Worm (Caenorhabditis elegans) whole organism, dauer: ENCODE results near the gene C43F9.4.

ENCODE experiments used
- unc-62 ChIP-seq: sonication (generic microtip); optimal IDR thresholded peaks from 2 replicates; lab custom pipeline; 2017; ENCODE audit warnings: missing biosample characterization, missing genetic modification reagents, missing genetic modification characterization

The C43F9.4 gene

DNA sequence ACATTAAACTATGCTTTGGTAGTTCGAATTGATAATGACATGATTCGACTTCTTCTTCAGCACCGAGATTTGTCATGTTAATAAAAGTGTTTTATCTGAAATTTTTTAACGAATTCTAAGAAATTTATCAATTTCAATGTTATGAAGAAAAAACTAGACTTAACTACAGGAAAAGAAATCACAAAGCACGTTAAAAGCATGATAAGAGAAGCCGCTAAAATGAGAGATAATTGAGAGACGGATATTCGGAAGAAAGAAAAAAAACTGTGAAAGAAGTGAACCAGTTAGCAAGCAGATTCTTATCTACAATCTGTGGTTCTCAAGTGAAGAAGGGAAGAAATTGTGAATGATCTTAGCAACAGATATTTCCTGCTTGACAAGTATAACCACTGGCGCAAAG lies at the start of gene C43F9.4:
Gene C43F9.4 (minus strand): TSS at position 101 of the 400 bp plus-strand sequence.
- TF ChIP-seq unc-62 (GFP tag; lab: Kevin White, UChicago) = no peak

DNA sequence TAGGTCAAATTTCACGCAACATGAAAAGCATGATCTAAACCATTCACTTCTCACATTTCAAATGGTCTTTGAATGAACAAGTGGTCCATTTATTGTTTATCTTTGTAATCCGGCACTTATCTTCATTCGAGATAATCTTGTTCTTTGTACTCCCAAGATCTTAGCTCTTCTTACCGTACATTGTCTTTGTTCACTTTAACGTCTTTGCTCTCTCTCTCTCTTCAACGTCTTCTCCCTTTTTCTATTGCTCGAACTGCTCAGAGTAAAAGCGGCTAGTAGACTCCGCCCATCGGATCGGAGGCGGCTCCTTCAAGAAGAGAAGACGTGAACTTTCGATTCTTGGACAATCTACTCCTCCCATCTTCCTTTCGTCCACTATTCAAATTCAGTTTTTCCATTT lies 47.7 kb upstream of the C43F9.4 start, which contains the start of gene F56C4.1:
Gene F56C4.1 (plus strand): TSS at position 301 of the 400 bp plus-strand sequence.
- no peak for TF ChIP-seq unc-62 (GFP tag; lab: Kevin White, UChicago)

DNA sequence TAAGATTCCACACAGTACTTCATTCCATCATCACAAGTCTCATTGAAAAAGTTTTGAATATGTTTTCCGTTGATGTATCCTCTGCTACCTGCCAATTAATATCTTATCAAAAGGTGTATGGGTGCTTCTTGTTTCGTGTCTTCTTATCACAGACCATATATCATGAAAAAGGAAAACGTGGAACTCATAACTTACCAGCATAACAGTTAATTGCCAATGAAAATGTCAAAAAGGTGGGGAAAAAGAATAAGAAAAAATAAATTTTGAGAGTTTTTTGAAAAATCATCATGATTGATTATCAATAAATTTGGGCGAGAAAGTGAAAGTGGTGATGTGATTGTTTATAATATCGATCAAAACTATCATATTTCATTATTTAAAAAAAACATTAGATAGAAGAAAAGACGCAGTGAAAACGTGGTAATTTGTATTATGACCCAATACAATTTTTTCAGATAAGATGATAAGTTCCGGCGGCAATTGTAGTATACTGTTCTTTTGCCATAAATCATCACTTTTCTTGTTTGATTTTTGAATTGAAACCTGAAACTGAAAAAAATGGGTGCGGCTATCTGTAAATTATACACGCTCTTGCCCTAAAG lies 42.1 kb upstream of the C43F9.4 start, which contains the start of gene F56C4.4:
Gene F56C4.4 (minus strand): TSS at position 315 of the 602 bp plus-strand sequence.
- no peak for TF ChIP-seq unc-62 (GFP tag; lab: Kevin White, UChicago)

DNA sequence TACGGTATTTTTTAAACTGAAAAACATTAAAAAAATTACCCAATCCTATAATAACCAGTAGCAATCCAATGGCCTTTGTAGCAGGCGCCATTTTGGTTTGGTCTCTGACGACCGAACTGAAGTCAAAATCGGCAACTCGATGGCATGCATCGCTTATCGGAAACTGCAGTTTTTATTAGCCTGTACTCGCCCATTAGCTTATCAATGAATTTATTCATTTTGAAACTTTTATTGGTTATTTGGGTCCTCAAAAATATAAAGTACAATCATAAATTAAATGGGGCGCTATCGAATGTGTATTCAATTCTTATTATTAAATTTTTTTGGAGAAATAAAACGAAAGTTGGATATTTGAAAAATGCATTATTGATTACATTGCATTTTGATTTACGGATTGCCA lies 39.8 kb upstream of the C43F9.4 start, which contains the start of gene R09H10.5:
Gene R09H10.5 (minus strand): TSS at position 106 of the 400 bp plus-strand sequence.
- TF ChIP-seq unc-62 (GFP tag; lab: Kevin White, UChicago) = no peak

DNA sequence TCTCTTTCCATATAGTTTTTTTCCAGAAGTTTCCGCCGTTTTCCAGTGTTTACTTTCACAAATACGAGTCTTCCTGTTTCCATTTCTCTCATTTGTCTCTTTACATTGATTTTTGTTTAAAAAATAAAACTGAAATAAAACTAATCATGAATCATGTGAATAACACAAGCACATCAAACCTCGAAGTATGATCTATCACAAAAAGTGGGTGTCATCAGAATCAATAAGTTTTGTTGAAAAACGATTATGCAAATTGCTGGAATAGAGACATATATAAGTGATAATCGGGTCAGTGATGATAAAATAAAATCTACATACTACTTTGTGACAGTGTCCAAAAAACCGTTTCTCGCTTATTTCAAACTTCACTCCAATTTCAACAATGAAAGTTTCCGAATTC lies 31.8 kb upstream of the C43F9.4 start, which contains the start of gene R09H10.7:
Gene R09H10.7 (plus strand): TSS at position 301 of the 400 bp plus-strand sequence.
- no peak for TF ChIP-seq unc-62 (GFP tag; lab: Kevin White, UChicago)

DNA sequence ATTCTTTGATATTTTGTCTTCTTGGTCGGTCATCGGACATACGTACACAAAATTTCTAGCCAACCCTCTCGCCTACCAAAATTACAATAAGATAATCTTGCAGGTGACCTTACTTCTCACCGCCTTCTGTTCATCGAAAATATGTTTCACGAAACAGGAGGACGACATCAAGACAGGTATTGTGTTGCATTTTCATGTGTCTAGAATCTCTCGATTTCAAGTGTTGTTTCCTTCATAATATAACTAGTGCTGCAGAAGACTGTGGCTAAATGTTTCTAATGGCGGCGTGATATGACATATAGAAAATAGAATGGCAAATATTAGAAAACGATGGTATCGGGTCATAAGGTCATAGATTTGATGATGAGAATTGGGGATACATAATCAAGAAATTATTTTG lies 28.1 kb upstream of the C43F9.4 start:
- no peak for TF ChIP-seq unc-62 (GFP tag; lab: Kevin White, UChicago)

DNA sequence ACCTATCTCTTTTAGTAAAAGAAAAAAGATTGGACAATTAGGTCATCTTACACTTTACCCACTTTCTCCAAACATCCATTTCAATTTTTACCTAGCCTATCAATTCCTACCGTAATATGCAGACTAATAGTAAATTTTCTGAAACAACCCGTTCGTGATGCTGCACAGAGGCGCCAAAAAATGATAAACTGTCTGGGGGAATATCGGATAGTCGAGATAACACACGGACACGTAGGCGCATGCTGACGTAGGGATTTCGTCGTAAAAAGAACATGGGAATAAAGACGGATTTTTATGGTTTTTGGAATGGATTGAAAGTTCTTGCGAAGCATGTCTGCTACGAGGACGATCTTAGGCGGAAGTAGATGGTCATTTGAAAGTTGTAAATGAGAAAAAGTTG lies 27.4 kb upstream of the C43F9.4 start:
- no peak for TF ChIP-seq unc-62 (GFP tag; lab: Kevin White, UChicago)

DNA sequence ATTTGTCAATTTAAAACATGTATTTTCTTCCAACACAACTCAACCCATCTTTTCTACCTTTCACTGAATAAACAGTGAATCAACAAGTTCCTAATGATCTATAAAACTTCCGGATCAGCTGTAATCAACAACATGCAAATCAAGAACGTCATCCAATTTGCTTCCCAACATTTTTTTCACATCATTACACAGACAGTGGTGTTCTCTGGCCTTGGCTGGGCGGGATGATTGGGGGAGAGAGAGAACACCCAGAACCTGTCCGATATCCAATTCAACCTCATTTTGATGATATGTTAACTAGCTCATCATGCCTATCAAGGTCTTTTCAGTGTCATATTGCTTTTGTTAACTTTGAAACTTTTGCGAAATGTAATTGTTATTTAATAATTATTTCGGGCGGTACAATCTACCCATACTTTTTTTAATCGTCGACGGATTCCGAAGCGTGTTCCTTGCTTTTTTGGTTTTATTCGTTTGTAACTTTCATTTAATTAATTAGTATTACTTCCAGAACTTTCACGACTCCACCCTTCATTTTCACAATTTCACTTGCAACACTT lies 26.0 kb upstream of the C43F9.4 start, which contains the start of gene ptr-14:
Gene ptr-14 (plus strand): TSS at position 510 of the 560 bp plus-strand sequence.
- no peak for TF ChIP-seq unc-62 (GFP tag; lab: Kevin White, UChicago)

DNA sequence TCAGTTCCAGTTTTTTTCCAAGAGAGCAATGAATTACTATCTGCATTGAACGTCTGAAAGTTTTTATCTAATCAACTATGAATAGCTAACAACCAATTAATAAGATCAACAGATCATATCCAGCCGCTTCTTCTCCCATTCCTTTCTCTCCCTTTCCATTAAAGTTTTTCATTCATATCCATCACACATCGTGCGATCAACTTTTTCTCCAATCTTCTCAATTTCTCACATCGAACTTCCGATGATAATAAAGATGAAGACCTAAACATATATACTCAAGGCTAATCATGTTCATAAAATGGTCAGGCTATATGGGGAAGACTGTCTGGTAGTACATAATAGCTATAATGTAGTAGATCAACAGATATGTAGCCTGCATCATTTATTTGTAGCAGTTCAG lies 23.3 kb upstream of the C43F9.4 start:
- TF ChIP-seq unc-62 (GFP tag; lab: Kevin White, UChicago) = no peak

DNA sequence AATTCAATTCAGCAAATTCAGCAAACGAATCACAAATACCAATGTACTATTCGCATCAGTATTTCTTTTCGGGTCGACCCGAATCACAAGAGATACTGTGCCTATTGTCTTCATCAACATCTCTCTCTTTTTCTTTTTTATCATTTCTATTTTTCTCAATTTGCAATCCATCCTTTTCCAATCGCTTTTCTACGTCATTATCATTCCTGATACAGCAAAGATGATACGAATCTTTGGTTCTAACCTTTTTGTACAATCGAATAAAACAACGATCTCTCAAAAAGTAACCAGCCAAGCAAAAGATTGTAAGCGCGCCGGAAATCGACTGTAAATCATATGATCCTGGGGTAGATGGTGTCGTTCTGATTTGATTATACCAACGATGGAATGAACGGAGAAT lies 20.9 kb upstream of the C43F9.4 start:
- no peak for TF ChIP-seq unc-62 (GFP tag; lab: Kevin White, UChicago)

DNA sequence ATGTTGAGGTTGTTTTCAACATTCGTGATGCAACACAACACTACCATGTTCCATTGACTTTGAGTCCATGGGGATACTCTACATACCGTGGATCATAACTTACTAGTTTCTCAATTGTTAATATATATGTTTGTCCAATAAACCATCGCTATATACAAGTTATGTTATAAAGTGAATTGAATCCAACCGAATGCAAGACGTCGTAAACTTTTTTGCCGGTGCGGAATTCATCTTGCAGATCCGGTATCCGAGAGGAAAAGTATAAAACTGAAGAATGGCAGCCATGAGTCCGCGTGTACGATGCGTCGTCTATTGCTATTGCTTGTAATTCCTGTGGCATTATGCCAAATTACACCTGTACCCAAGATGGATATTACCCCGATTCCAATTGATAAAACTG lies 19.3 kb upstream of the C43F9.4 start, which contains the start of gene R09H10.6:
Gene R09H10.6 (plus strand): TSS at position 301 of the 400 bp plus-strand sequence.
- no peak for TF ChIP-seq unc-62 (GFP tag; lab: Kevin White, UChicago)

DNA sequence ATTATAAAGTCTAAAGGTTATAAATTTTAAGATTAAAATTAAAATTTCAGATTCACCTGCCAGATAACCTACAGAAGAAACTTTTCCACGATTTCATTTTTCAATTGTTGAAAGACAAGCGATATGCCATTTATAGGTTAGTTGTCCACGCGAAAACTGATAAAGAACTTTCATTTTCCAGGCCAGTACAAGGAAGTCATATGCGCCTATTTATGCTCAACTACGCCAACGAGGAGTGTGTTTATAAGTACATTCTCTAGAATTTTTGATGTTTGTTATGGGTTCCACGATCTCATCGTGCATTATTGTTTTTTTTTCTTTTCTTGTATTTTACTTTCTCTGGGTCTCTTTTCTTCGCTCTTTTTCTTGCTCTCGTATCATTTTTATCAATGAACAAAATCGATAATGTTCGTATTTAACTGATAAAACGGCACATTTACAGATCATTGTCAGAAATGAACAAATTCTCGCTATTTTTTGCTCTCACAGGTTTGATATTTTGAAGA lies 17.7 kb upstream of the C43F9.4 start, which contains the start of gene R09H10.3:
Gene R09H10.3 (plus strand): TSS at position 456 of the 506 bp plus-strand sequence.
- no peak for TF ChIP-seq unc-62 (GFP tag; lab: Kevin White, UChicago)

DNA sequence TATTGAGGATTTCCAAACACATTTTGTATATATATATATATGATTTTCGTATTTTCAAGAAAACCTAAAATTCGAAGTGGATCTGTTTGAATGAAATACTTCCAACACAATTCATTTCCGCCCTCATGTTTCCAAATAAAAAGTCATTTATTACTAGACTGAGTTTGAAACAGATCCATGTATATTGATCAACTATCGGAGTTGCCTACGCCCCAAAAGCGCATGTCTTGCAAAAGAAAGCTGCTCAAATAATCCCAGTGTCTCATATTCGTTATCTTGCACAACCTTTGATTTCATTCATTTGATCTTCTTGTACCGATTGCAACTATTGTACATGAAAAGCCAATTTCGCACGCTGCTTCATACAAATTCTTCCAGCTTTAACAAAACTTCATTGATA lies 13.7 kb upstream of the C43F9.4 start, which contains the start of gene R09H10.2:
Gene R09H10.2 (plus strand): TSS at position 301 of the 400 bp plus-strand sequence.
- TF ChIP-seq unc-62 (GFP tag; lab: Kevin White, UChicago) = no peak

DNA sequence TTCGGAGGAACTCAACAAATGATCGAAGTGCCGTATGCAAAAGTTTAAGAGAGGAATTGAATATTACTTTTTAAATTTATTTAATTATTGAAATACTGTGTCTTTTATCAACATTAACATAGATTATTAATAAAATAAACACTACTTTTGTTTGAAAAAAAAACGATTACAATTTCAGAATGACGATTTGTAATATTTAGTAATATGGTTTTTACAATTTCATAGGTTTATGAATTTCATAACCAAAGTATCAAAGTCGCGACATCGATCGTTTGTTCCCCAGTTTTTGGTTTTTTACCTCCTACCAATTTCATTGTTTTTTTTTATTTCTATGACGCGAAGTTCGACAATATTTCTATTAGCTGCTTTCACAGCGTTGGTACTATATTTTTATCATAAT lies 11.0 kb upstream of the C43F9.4 start, which contains the start of gene R09H10.1:
Gene R09H10.1 (plus strand): TSS at position 301 of the 400 bp plus-strand sequence.
- no peak for TF ChIP-seq unc-62 (GFP tag; lab: Kevin White, UChicago)

DNA sequence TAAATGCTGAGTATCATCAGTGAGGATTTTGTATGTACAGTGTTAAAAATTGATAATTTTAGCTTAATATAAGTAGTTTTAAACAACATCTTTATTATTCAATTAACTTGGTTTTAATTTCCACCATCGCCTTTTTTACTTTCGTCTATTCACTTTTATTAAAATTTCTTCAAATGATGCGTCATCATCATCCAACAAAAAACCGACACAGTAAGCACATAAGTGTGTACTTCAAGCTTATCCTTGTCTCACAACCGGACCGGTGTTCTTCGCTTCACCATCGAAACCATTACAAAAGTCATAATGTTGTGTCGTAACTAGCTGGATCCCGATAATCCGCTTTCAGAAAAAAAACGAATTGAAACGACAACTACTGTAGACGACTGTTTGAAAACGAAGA lies 7.5 kb upstream of the C43F9.4 start, which contains the start of gene C43F9.11:
Gene C43F9.11 (plus strand): TSS at position 301 of the 400 bp plus-strand sequence.
- no peak for TF ChIP-seq unc-62 (GFP tag; lab: Kevin White, UChicago)

DNA sequence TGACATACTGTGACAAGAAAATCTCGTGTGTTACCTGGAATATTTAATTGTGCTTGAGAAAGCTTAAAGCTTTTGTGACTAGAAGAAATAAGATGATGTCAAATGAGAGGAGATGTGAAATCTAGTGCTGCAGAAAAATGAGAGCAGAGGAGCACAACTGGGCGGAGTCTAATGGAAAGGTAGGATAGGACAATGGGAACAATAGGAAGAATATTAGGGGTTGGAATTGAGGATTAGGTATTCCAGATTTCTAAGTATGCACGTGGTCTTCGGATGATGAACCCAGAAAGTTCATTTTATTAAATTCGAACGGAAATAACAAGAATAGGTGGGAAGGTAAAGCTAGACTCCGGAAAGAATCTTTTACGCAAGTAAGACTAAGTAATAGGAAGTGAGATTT lies 4.6 kb upstream of the C43F9.4 start, which contains the start of gene C43F9.7:
Gene C43F9.7 (minus strand): TSS at position 101 of the 400 bp plus-strand sequence.
- no peak for TF ChIP-seq unc-62 (GFP tag; lab: Kevin White, UChicago)
